Fruit fly (Drosophila melanogaster) whole organism, embryonic: Measurements from ENCODE around the gene CG13461.

ENCODE experiments used
- Atf6 ChIP-seq: fragments of 200-800 bp; sonication (Bioruptor generic); IDR thresholded peaks from 2 replicates; pipeline ENCODE4 v1.3.6; 2022; ENCODE audit warnings: missing biosample characterization, missing genetic modification characterization
- B-H1 ChIP-seq: fragments of 200-800 bp; sonication (Bioruptor generic); IDR thresholded peaks from 3 replicates; pipeline ENCODE4 v1.3.6; 2022; ENCODE audit warnings: missing biosample characterization, missing genetic modification characterization
- CG10462 ChIP-seq: fragments of 200-800 bp; sonication (Bioruptor generic); optimal IDR thresholded peaks from 2 replicates; lab custom pipeline; 2016; ENCODE audit warnings: missing biosample characterization, missing genetic modification characterization
- CG11247 ChIP-seq: fragments of 200-800 bp; sonication (Bioruptor generic); IDR thresholded peaks from 2 replicates; pipeline ENCODE4 v1.3.6; 2022; ENCODE audit warnings: missing biosample characterization, missing genetic modification characterization
- CG11398 ChIP-seq: fragments of 200-800 bp; sonication (Bioruptor generic); optimal IDR thresholded peaks from 2 replicates; lab custom pipeline; 2016; ENCODE audit warnings: missing biosample characterization, missing genetic modification characterization
- CG12071 ChIP-seq: fragments of 200-800 bp; sonication (Bioruptor generic); optimal IDR thresholded peaks from 3 replicates; lab custom pipeline; 2018; ENCODE audit warnings: missing biosample characterization, mild to moderate bottlenecking, missing genetic modification characterization
- CG12104 ChIP-seq: fragments of 200-800 bp; sonication (Bioruptor generic); optimal IDR thresholded peaks from 3 replicates; lab custom pipeline; 2016; ENCODE audit warnings: missing biosample characterization, missing genetic modification characterization
- CG12299 ChIP-seq: fragments of 200-800 bp; sonication (Bioruptor generic); optimal IDR thresholded peaks from 2 replicates; lab custom pipeline; 2018; ENCODE audit warnings: missing biosample characterization, mild to moderate bottlenecking, missing genetic modification characterization
- CG14441 ChIP-seq: fragments of 200-800 bp; sonication (Bioruptor generic); IDR thresholded peaks from 2 replicates; pipeline ENCODE4 v1.3.6; 2022; ENCODE audit warnings: missing biosample characterization, missing genetic modification characterization
- CG14667 ChIP-seq: fragments of 200-800 bp; sonication (Bioruptor generic); IDR thresholded peaks from 2 replicates; pipeline ENCODE4 v1.3.6; 2022; ENCODE audit warnings: missing biosample characterization, missing genetic modification characterization
- CG15073 ChIP-seq: fragments of 200-800 bp; sonication (Bioruptor generic); optimal IDR thresholded peaks from 2 replicates; lab custom pipeline; 2016; ENCODE audit warnings: missing biosample characterization, missing genetic modification characterization
- CG1529 ChIP-seq: fragments of 200-800 bp; sonication (Bioruptor generic); optimal IDR thresholded peaks from 3 replicates; lab custom pipeline; 2018; ENCODE audit warnings: missing biosample characterization, missing genetic modification characterization
- CG17568 ChIP-seq: fragments of 200-800 bp; sonication (Bioruptor generic); optimal IDR thresholded peaks from 2 replicates; lab custom pipeline; 2018; ENCODE audit warnings: missing biosample characterization, mild to moderate bottlenecking, missing genetic modification characterization, moderate library complexity
- CG2120 ChIP-seq: fragments of 200-800 bp; sonication (Bioruptor generic); optimal IDR thresholded peaks from 3 replicates; lab custom pipeline; 2016; ENCODE audit warnings: missing biosample characterization, missing genetic modification characterization
- CG2712 ChIP-seq: fragments of 200-800 bp; optimal IDR thresholded peaks from 3 replicates; lab custom pipeline; 2019; ENCODE audit warnings: missing biosample characterization, mild to moderate bottlenecking, missing genetic modification characterization, moderate library complexity
- CG2875 ChIP-seq: fragments of 200-800 bp; sonication (Bioruptor generic); optimal IDR thresholded peaks from 2 replicates; lab custom pipeline; 2017; ENCODE audit warnings: missing biosample characterization, mild to moderate bottlenecking, missing genetic modification characterization, missing genetic modification reagents
- CG31224 ChIP-seq: fragments of 200-800 bp; sonication (Bioruptor generic); IDR thresholded peaks from 2 replicates; pipeline ENCODE4 v1.3.6; 2022; ENCODE audit warnings: missing biosample characterization, missing genetic modification characterization
- CG42726 ChIP-seq: fragments of 200-800 bp; sonication (Bioruptor generic); IDR thresholded peaks from 2 replicates; pipeline ENCODE4 v1.3.6; 2022; ENCODE audit warnings: missing biosample characterization, missing genetic modification characterization; ENCODE audit not compliant: partially characterized antibody
- CG4424 ChIP-seq: fragments of 200-800 bp; sonication (Bioruptor generic); optimal IDR thresholded peaks from 3 replicates; lab custom pipeline; 2016; ENCODE audit warnings: missing biosample characterization, missing genetic modification characterization
- CG7839 ChIP-seq: fragments of 200-800 bp; sonication (Bioruptor generic); optimal IDR thresholded peaks from 3 replicates; lab custom pipeline; 2018; ENCODE audit warnings: missing biosample characterization, mild to moderate bottlenecking, missing genetic modification characterization, moderate library complexity
- CG8290 ChIP-seq, 3 experiments: fragments of 200-800 bp; sonication (Bioruptor generic); optimal IDR thresholded peaks; 2 replicates each; lab custom pipeline; 2016 to 2019; ENCODE audit warnings: missing biosample characterization in 3 of 3, missing genetic modification characterization in 3 of 3, mild to moderate bottlenecking in 2 of 3, moderate library complexity in 1 of 3
- CG8388 ChIP-seq: fragments of 200-800 bp; sonication (Bioruptor generic); optimal IDR thresholded peaks from 2 replicates; lab custom pipeline; 2019; ENCODE audit warnings: missing biosample characterization, mild to moderate bottlenecking, missing genetic modification characterization, moderate library complexity
- CG9609 ChIP-seq: fragments of 200-800 bp; sonication (Bioruptor generic); optimal IDR thresholded peaks from 3 replicates; lab custom pipeline; 2016; ENCODE audit warnings: missing biosample characterization, missing genetic modification characterization
- CG9797 ChIP-seq: fragments of 200-800 bp; sonication (Bioruptor generic); optimal IDR thresholded peaks from 3 replicates; lab custom pipeline; 2018; ENCODE audit warnings: missing biosample characterization, mild to moderate bottlenecking, missing genetic modification characterization
- CoRest ChIP-seq: fragments of 200-800 bp; sonication (Bioruptor generic); optimal IDR thresholded peaks from 3 replicates; lab custom pipeline; 2018; ENCODE audit warnings: missing biosample characterization, mild to moderate bottlenecking, missing genetic modification characterization, moderate library complexity
- Dbx ChIP-seq: fragments of 200-800 bp; sonication (Bioruptor generic); IDR thresholded peaks from 3 replicates; pipeline ENCODE4 v1.3.6; 2022; ENCODE audit warnings: missing biosample characterization, missing genetic modification characterization
- Dip2 ChIP-seq: fragments of 200-800 bp; sonication (Bioruptor generic); IDR thresholded peaks from 2 replicates; pipeline ENCODE4 v1.3.6; 2022; ENCODE audit warnings: missing biosample characterization, missing genetic modification characterization
- Elba2 ChIP-seq: fragments of 200-800 bp; sonication (Bioruptor generic); optimal IDR thresholded peaks from 3 replicates; lab custom pipeline; 2016; ENCODE audit warnings: missing biosample characterization, missing genetic modification characterization
- Lhr ChIP-seq: fragments of 200-800 bp; sonication (Bioruptor generic); optimal IDR thresholded peaks from 3 replicates; lab custom pipeline; 2017; ENCODE audit warnings: mild to moderate bottlenecking, missing biosample characterization, missing genetic modification reagents, missing genetic modification characterization
- NC2α ChIP-seq: fragments of 200-800 bp; sonication (Bioruptor generic); optimal IDR thresholded peaks from 2 replicates; lab custom pipeline; 2016; ENCODE audit warnings: missing biosample characterization, missing genetic modification characterization
- Poxn ChIP-seq: fragments of 200-800 bp; sonication (Bioruptor generic); IDR thresholded peaks from 2 replicates; pipeline ENCODE4 v1.3.6; 2022; ENCODE audit warnings: missing biosample characterization, missing genetic modification characterization
- Ptx1 ChIP-seq: fragments of 200-800 bp; sonication (Bioruptor generic); IDR thresholded peaks from 2 replicates; pipeline ENCODE4 v1.3.6; 2022; ENCODE audit warnings: missing biosample characterization, missing genetic modification characterization
- cas ChIP-seq: fragments of 200-800 bp; sonication (Bioruptor generic); IDR thresholded peaks from 2 replicates; pipeline ENCODE4 v1.3.6; 2022; ENCODE audit warnings: missing biosample characterization, missing genetic modification characterization
- chm ChIP-seq: fragments of 200-800 bp; sonication (Bioruptor generic); IDR thresholded peaks from 2 replicates; pipeline ENCODE4 v1.3.6; 2022; ENCODE audit warnings: missing biosample characterization, missing genetic modification characterization
- crp ChIP-seq, 2 experiments: fragments of 200-800 bp; sonication (Bioruptor generic); optimal IDR thresholded peaks; 2 replicates in 1 of 2; 3 replicates in 1 of 2; lab custom pipeline; 2017; ENCODE audit warnings: missing biosample characterization in 2 of 2, missing genetic modification characterization in 2 of 2, mild to moderate bottlenecking in 1 of 2, moderate library complexity in 1 of 2
- da ChIP-seq: fragments of 200-800 bp; sonication (Bioruptor generic); optimal IDR thresholded peaks from 2 replicates; lab custom pipeline; 2016; ENCODE audit warnings: missing biosample characterization, missing genetic modification characterization
- dan ChIP-seq: fragments of 200-800 bp; sonication (Bioruptor generic); IDR thresholded peaks from 2 replicates; pipeline ENCODE4 v1.3.6; 2022; ENCODE audit warnings: missing biosample characterization, missing genetic modification characterization
- danr ChIP-seq: fragments of 200-800 bp; sonication (Bioruptor generic); IDR thresholded peaks from 2 replicates; pipeline ENCODE4 v1.3.6; 2022; ENCODE audit warnings: missing biosample characterization, missing genetic modification characterization
- disco-r ChIP-seq: fragments of 200-800 bp; sonication (Bioruptor generic); optimal IDR thresholded peaks from 2 replicates; lab custom pipeline; 2016; ENCODE audit warnings: missing biosample characterization, missing genetic modification characterization
- dmrt11E ChIP-seq: fragments of 200-800 bp; sonication (Bioruptor generic); optimal IDR thresholded peaks from 3 replicates; lab custom pipeline; 2018; ENCODE audit warnings: missing biosample characterization, mild to moderate bottlenecking, missing genetic modification characterization, moderate library complexity
- hb ChIP-seq: fragments of 200-800 bp; sonication (Bioruptor generic); IDR thresholded peaks from 3 replicates; pipeline ENCODE4 v1.3.6; 2022; ENCODE audit warnings: missing biosample characterization, missing genetic modification characterization; ENCODE audit not compliant: partially characterized antibody
- jumu ChIP-seq: fragments of 200-800 bp; sonication (Bioruptor generic); optimal IDR thresholded peaks from 3 replicates; lab custom pipeline; 2016; ENCODE audit warnings: missing biosample characterization, missing genetic modification characterization
- kni ChIP-seq: fragments of 200-800 bp; sonication (Bioruptor generic); optimal IDR thresholded peaks from 3 replicates; lab custom pipeline; 2017; ENCODE audit warnings: mild to moderate bottlenecking, missing biosample characterization, missing genetic modification reagents, missing genetic modification characterization
- mam ChIP-seq: fragments of 200-800 bp; sonication (Bioruptor generic); optimal IDR thresholded peaks from 3 replicates; lab custom pipeline; 2016; ENCODE audit warnings: missing biosample characterization, missing genetic modification characterization
- mirr ChIP-seq: fragments of 200-800 bp; sonication (Bioruptor generic); optimal IDR thresholded peaks from 3 replicates; lab custom pipeline; 2018; ENCODE audit warnings: missing biosample characterization, mild to moderate bottlenecking, missing genetic modification characterization
- phol ChIP-seq: fragments of 200-800 bp; sonication (Bioruptor generic); optimal IDR thresholded peaks from 3 replicates; lab custom pipeline; 2018; ENCODE audit warnings: missing biosample characterization, mild to moderate bottlenecking, missing genetic modification characterization, moderate library complexity
- ro ChIP-seq: fragments of 200-800 bp; sonication (Bioruptor generic); IDR thresholded peaks from 2 replicates; pipeline ENCODE4 v1.3.6; 2022; ENCODE audit warnings: missing biosample characterization, missing genetic modification characterization
- shn ChIP-seq: fragments of 200-800 bp; sonication (Bioruptor generic); optimal IDR thresholded peaks from 3 replicates; lab custom pipeline; 2016; ENCODE audit warnings: missing biosample characterization, missing genetic modification characterization
- ssp ChIP-seq: fragments of 200-800 bp; sonication (Bioruptor generic); IDR thresholded peaks from 2 replicates; pipeline ENCODE4 v1.3.6; 2022; ENCODE audit warnings: missing biosample characterization, missing genetic modification characterization
- wdn ChIP-seq: fragments of 200-800 bp; sonication (Bioruptor generic); IDR thresholded peaks from 2 replicates; pipeline ENCODE4 v1.3.6; 2022; ENCODE audit warnings: missing biosample characterization, missing genetic modification characterization
- zfh1 ChIP-seq: fragments of 200-800 bp; sonication (Bioruptor generic); IDR thresholded peaks from 3 replicates; pipeline ENCODE4 v1.3.6; 2022; ENCODE audit warnings: missing biosample characterization, missing genetic modification characterization

The CG13461 gene

dm6 chr3L:15094589-15095288, 42.4 kb upstream of the CG13461 start, which contains the start of the genes sstn, Plp and GlyRS (continued):
- no peak for TF ChIP-seq CG11247 (GFP tag; lab: Robert Waterston, UW)
- peak; percentile 5 for TF ChIP-seq CG9797
- TF ChIP-seq hb: no peak
- TF ChIP-seq CG8290 (GFP tag; optimal IDR thresholded peaks at IDR 0.05; lab: Kevin White, UChicago): peak; percentile 61
- peak in 1 of 2 experiments; percentile 1 for TF ChIP-seq CG8290 (tag; optimal IDR thresholded peaks at IDR 0.05; lab: Kevin White, UChicago)
- no peak for TF ChIP-seq CG12071 (GFP tag; lab: Kevin White, UChicago)
- no peak for TF ChIP-seq CG11398
- TF ChIP-seq CG15073 (GFP tag; lab: Kevin White, UChicago): no peak
- TF ChIP-seq Elba2: peak; percentile 92
- peak; percentile 1 for TF ChIP-seq Lhr
- TF ChIP-seq CG2120 (GFP tag; lab: Kevin White, UChicago): peak; percentile 22
- peak; percentile 39 for TF ChIP-seq CG12104 (GFP tag; lab: Kevin White, UChicago)
- TF ChIP-seq ro (GFP tag; lab: Robert Waterston, UW): no peak
- TF ChIP-seq CG9609 (GFP tag; lab: Kevin White, UChicago): no peak
- no peak for TF ChIP-seq Atf6 (GFP tag; lab: Robert Waterston, UW)
- peak; percentile 72 for TF ChIP-seq CG2712 (tag; lab: Kevin White, UChicago)
- no peak for TF ChIP-seq Poxn (GFP tag; lab: Robert Waterston, UW)
- TF ChIP-seq chm (GFP tag; lab: Robert Waterston, UW): no peak
- TF ChIP-seq CG1529: peak; percentile 15
- TF ChIP-seq CG8388 (GFP tag; lab: Kevin White, UChicago): no peak
- TF ChIP-seq danr (GFP tag; lab: Robert Waterston, UW): no peak
- TF ChIP-seq CG31224 (GFP tag; lab: Robert Waterston, UW): no peak
- peak; percentile 57 for TF ChIP-seq CG7839 (tag; lab: Kevin White, UChicago)
- peak; percentile 34 for TF ChIP-seq CG4424 (GFP tag; lab: Kevin White, UChicago)
- TF ChIP-seq mam: no peak
- TF ChIP-seq CG12299: no peak
- no peak for TF ChIP-seq wdn (GFP tag; lab: Robert Waterston, UW)
- TF ChIP-seq zfh1 (GFP tag; lab: Robert Waterston, UW): no peak
- peak; percentile 36 for TF ChIP-seq dmrt11E (tag; lab: Kevin White, UChicago)
- TF ChIP-seq NC2α: no peak
- TF ChIP-seq crp (GFP tag; optimal IDR thresholded peaks at IDR 0.05; lab: Kevin White, UChicago): peak in 1 of 2 experiments; percentile 33
- no peak for TF ChIP-seq CG42726
- TF ChIP-seq mirr (GFP tag; lab: Kevin White, UChicago): no peak
- TF ChIP-seq CG10462 (GFP tag; lab: Kevin White, UChicago): no peak
- TF ChIP-seq CG17568 (GFP tag; lab: Kevin White, UChicago): no peak
- TF ChIP-seq B-H1 (GFP tag; lab: Robert Waterston, UW): no peak
- TF ChIP-seq CG2875 (GFP tag; lab: Kevin White, UChicago): no peak
- no peak for TF ChIP-seq Dip2
- TF ChIP-seq disco-r (GFP tag; lab: Kevin White, UChicago): no peak
- no peak for TF ChIP-seq da (GFP tag; lab: Kevin White, UChicago)
- TF ChIP-seq CoRest (tag; lab: Kevin White, UChicago): peak; percentile 67
- TF ChIP-seq shn: no peak
- TF ChIP-seq Dbx: no peak
- TF ChIP-seq kni (GFP tag; lab: Kevin White, UChicago): no peak
- no peak for TF ChIP-seq cas (GFP tag; lab: Robert Waterston, UW)
- TF ChIP-seq Ptx1 (GFP tag; lab: Robert Waterston, UW): no peak
- TF ChIP-seq ssp (GFP tag; lab: Robert Waterston, UW): no peak
- TF ChIP-seq dan (GFP tag; lab: Robert Waterston, UW): no peak
- TF ChIP-seq CG14441 (GFP tag; lab: Robert Waterston, UW): no peak
- TF ChIP-seq phol (tag; lab: Kevin White, UChicago): peak; percentile 61
- TF ChIP-seq jumu (GFP tag; lab: Kevin White, UChicago): no peak
- no peak for TF ChIP-seq CG14667
